Fruit fly (Drosophila melanogaster) whole organism, embryonic: ENCODE measurements around the gene MsR1.

Experiments used
- Asciz ChIP-seq: fragments of 200-800 bp; sonication (Bioruptor generic); optimal IDR thresholded peaks from 2 replicates; lab custom pipeline; 2017; ENCODE audit warnings: missing biosample characterization, mild to moderate bottlenecking, missing genetic modification characterization, missing genetic modification reagents
- CG10267 ChIP-seq: fragments of 200-800 bp; sonication (Bioruptor generic); optimal IDR thresholded peaks from 2 replicates; lab custom pipeline; 2018; ENCODE audit warnings: missing biosample characterization, mild to moderate bottlenecking, missing genetic modification characterization, moderate library complexity
- CG10366 ChIP-seq: fragments of 200-800 bp; sonication (Bioruptor generic); IDR thresholded peaks from 2 replicates; pipeline ENCODE4 v1.3.6; 2022; ENCODE audit warnings: missing biosample characterization, missing genetic modification characterization
- CG11504 ChIP-seq: fragments of 200-800 bp; sonication (Bioruptor generic); optimal IDR thresholded peaks from 3 replicates; lab custom pipeline; 2019; ENCODE audit warnings: missing biosample characterization, mild to moderate bottlenecking, missing genetic modification characterization, moderate library complexity
- CG1233 ChIP-seq: fragments of 200-800 bp; sonication (Bioruptor generic); optimal IDR thresholded peaks from 4 replicates; lab custom pipeline; 2018; ENCODE audit warnings: missing biosample characterization, mild to moderate bottlenecking, missing genetic modification characterization
- CG12391 ChIP-seq: fragments of 200-800 bp; sonication (Bioruptor generic); optimal IDR thresholded peaks from 3 replicates; lab custom pipeline; 2018; ENCODE audit warnings: missing biosample characterization, mild to moderate bottlenecking, missing genetic modification characterization, moderate library complexity
- CG1602 ChIP-seq: fragments of 200-800 bp; sonication (Bioruptor generic); optimal IDR thresholded peaks from 3 replicates; lab custom pipeline; 2016; ENCODE audit warnings: missing biosample characterization, missing genetic modification characterization
- CG16815 ChIP-seq: fragments of 200-800 bp; sonication (Bioruptor generic); optimal IDR thresholded peaks from 3 replicates; lab custom pipeline; 2017; ENCODE audit warnings: missing biosample characterization, mild to moderate bottlenecking, missing genetic modification characterization
- CG18599 ChIP-seq: fragments of 200-800 bp; sonication (Bioruptor generic); optimal IDR thresholded peaks from 3 replicates; lab custom pipeline; 2017; ENCODE audit warnings: missing biosample characterization, missing genetic modification characterization, mild to moderate bottlenecking, moderate library complexity, missing genetic modification reagents
- CG2129 ChIP-seq: fragments of 200-800 bp; sonication (Bioruptor generic); IDR thresholded peaks from 2 replicates; pipeline ENCODE4 v1.3.6; 2022; ENCODE audit warnings: missing biosample characterization, missing genetic modification characterization; ENCODE audit not compliant: partially characterized antibody
- CG2678 ChIP-seq: fragments of 200-800 bp; sonication (Bioruptor generic); optimal IDR thresholded peaks from 3 replicates; lab custom pipeline; 2019; ENCODE audit warnings: missing biosample characterization, mild to moderate bottlenecking, missing genetic modification characterization, moderate library complexity
- CG32767 ChIP-seq: fragments of 200-800 bp; sonication (Bioruptor generic); IDR thresholded peaks from 2 replicates; pipeline ENCODE4 v1.3.6; 2022; ENCODE audit warnings: missing biosample characterization, missing genetic modification characterization
- CG42726 ChIP-seq: fragments of 200-800 bp; sonication (Bioruptor generic); IDR thresholded peaks from 2 replicates; pipeline ENCODE4 v1.3.6; 2022; ENCODE audit warnings: missing biosample characterization, missing genetic modification characterization; ENCODE audit not compliant: partially characterized antibody
- CG5180 ChIP-seq: fragments of 200-800 bp; sonication (Bioruptor generic); optimal IDR thresholded peaks from 3 replicates; lab custom pipeline; 2017; ENCODE audit warnings: missing biosample characterization, missing genetic modification characterization, mild to moderate bottlenecking, moderate library complexity, missing genetic modification reagents
- CG7987 ChIP-seq: fragments of 200-800 bp; sonication (Bioruptor generic); optimal IDR thresholded peaks from 2 replicates; lab custom pipeline; 2018; ENCODE audit warnings: missing biosample characterization, mild to moderate bottlenecking, missing genetic modification characterization, moderate library complexity
- CG8478 ChIP-seq: fragments of >200 bp; optimal IDR thresholded peaks from 2 replicates; lab custom pipeline; 2018
- Drgx ChIP-seq: fragments of 200-800 bp; sonication (Bioruptor generic); IDR thresholded peaks from 2 replicates; pipeline ENCODE4 v1.3.6; 2022; ENCODE audit warnings: missing biosample characterization, missing genetic modification characterization
- Ets65A ChIP-seq: fragments of 200-800 bp; sonication (Bioruptor generic); peaks from one replicate; lab custom pipeline; 2016; ENCODE audit warnings: missing biosample characterization, missing genetic modification characterization
- Med ChIP-seq: fragments of 200-800 bp; sonication (Bioruptor generic); peaks from one replicate; lab custom pipeline; 2016; ENCODE audit warnings: missing biosample characterization, missing genetic modification characterization, mild to moderate bottlenecking, inconsistent platforms, moderate library complexity
- NC2α ChIP-seq: fragments of 200-800 bp; sonication (Bioruptor generic); optimal IDR thresholded peaks from 2 replicates; lab custom pipeline; 2016; ENCODE audit warnings: missing biosample characterization, missing genetic modification characterization
- NFAT ChIP-seq: fragments of 200-800 bp; sonication (Bioruptor generic); IDR thresholded peaks from 2 replicates; pipeline ENCODE4 v1.3.6; 2022; ENCODE audit warnings: missing biosample characterization, missing genetic modification characterization
- Pdp1 ChIP-seq, 2 experiments: fragments of 200-800 bp; sonication (Bioruptor generic); optimal IDR thresholded peaks; 3 replicates each; lab custom pipeline; 2016; ENCODE audit warnings: missing biosample characterization in 2 of 2, missing genetic modification characterization in 2 of 2, mild to moderate bottlenecking in 1 of 2, moderate library complexity in 1 of 2
- Xrp1 ChIP-seq: fragments of 200-800 bp; sonication (Bioruptor generic); IDR thresholded peaks from 2 replicates; pipeline ENCODE4 v1.3.6; 2022; ENCODE audit warnings: missing biosample characterization, missing genetic modification characterization
- bsh ChIP-seq, 2 experiments: fragments of 200-800 bp; sonication (Bioruptor generic); optimal IDR thresholded peaks; 2 replicates each; lab custom pipeline; 2017 to 2018; ENCODE audit warnings: mild to moderate bottlenecking in 2 of 2, missing biosample characterization in 2 of 2, missing genetic modification characterization in 2 of 2, moderate library complexity in 1 of 2
- cad ChIP-seq: fragments of >200 bp; optimal IDR thresholded peaks from 2 replicates; lab custom pipeline; 2017; ENCODE audit warnings: missing biosample characterization, missing genetic modification characterization
- cato ChIP-seq: fragments of 200-800 bp; sonication (Bioruptor generic); optimal IDR thresholded peaks from 2 replicates; lab custom pipeline; 2016; ENCODE audit warnings: missing biosample characterization, missing genetic modification characterization, borderline replicate concordance
- chm ChIP-seq: fragments of 200-800 bp; sonication (Bioruptor generic); IDR thresholded peaks from 2 replicates; pipeline ENCODE4 v1.3.6; 2022; ENCODE audit warnings: missing biosample characterization, missing genetic modification characterization
- dysf ChIP-seq: fragments of 200-800 bp; sonication (Bioruptor generic); IDR thresholded peaks from 3 replicates; pipeline ENCODE4 v1.3.6; 2022; ENCODE audit warnings: missing biosample characterization, missing genetic modification characterization
- gce ChIP-seq: fragments of 200-800 bp; sonication (Bioruptor generic); IDR thresholded peaks from 3 replicates; pipeline ENCODE4 v1.3.6; 2022; ENCODE audit warnings: missing biosample characterization, missing genetic modification characterization
- gem ChIP-seq: fragments of 200-800 bp; sonication (Bioruptor generic); optimal IDR thresholded peaks from 2 replicates; lab custom pipeline; 2019; ENCODE audit warnings: missing biosample characterization, mild to moderate bottlenecking, missing genetic modification characterization, moderate library complexity
- grn ChIP-seq: fragments of 200-800 bp; sonication (Bioruptor generic); optimal IDR thresholded peaks from 3 replicates; lab custom pipeline; 2017; ENCODE audit warnings: missing biosample characterization, missing genetic modification characterization
- hbn ChIP-seq: fragments of 200-800 bp; sonication (Bioruptor generic); IDR thresholded peaks from 2 replicates; pipeline ENCODE4 v1.3.6; 2022; ENCODE audit warnings: missing biosample characterization, missing genetic modification characterization; ENCODE audit not compliant: partially characterized antibody
- ken ChIP-seq: fragments of 200-800 bp; sonication (Bioruptor generic); IDR thresholded peaks from 3 replicates; pipeline ENCODE4 v1.3.6; 2022; ENCODE audit warnings: missing biosample characterization, missing genetic modification characterization
- nau ChIP-seq: fragments of 200-800 bp; sonication (Bioruptor generic); optimal IDR thresholded peaks from 3 replicates; lab custom pipeline; 2017; ENCODE audit warnings: missing biosample characterization, mild to moderate bottlenecking, missing genetic modification characterization, missing genetic modification reagents
- nom ChIP-seq: fragments of 200-800 bp; sonication (Bioruptor generic); optimal IDR thresholded peaks from 2 replicates; lab custom pipeline; 2017; ENCODE audit warnings: missing biosample characterization, missing genetic modification characterization, mild to moderate bottlenecking, moderate library complexity, missing genetic modification reagents
- pb ChIP-seq: fragments of 200-800 bp; sonication (Bioruptor generic); optimal IDR thresholded peaks from 3 replicates; lab custom pipeline; 2016; ENCODE audit warnings: missing biosample characterization, missing genetic modification characterization
- phol ChIP-seq: fragments of 200-800 bp; sonication (Bioruptor generic); optimal IDR thresholded peaks from 3 replicates; lab custom pipeline; 2018; ENCODE audit warnings: missing biosample characterization, mild to moderate bottlenecking, missing genetic modification characterization, moderate library complexity
- tio ChIP-seq: fragments of 200-800 bp; sonication (Bioruptor generic); optimal IDR thresholded peaks from 2 replicates; lab custom pipeline; 2017; ENCODE audit warnings: missing biosample characterization, missing genetic modification characterization, inconsistent platforms
- zen ChIP-seq: fragments of 200-800 bp; sonication (Bioruptor generic); optimal IDR thresholded peaks from 3 replicates; lab custom pipeline; 2018; ENCODE audit warnings: missing biosample characterization, mild to moderate bottlenecking, missing genetic modification characterization, moderate library complexity

Gene MsR1

dm6 chr3L:2378549-2378948 lies 56.1 kb downstream of the MsR1 start (continued):
- TF ChIP-seq CG1602 (GFP tag; lab: Kevin White, UChicago) (no peak), ken (no peak), CG42726 (GFP tag; lab: Robert Waterston, UW) (no peak), zen (tag; lab: Kevin White, UChicago) (no peak)

DNA sequence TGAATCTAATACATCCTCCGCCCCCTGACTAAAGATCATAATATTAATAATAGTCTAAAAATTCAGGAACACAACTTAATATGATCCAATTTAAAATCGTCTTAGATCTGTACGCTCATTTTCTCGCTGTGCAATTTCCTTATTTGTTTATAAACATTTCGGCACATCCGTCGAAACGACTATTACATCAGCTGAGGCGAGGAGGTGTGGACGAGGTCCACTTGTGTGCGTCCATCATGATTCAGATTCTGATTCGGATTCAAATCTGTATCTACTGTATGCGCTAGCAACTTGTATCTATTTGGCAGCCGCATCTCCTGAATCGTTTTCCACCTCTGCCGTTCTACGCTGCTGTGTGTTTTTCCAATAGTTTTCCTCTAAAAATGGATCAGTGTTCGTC lies 57.0 kb downstream of the MsR1 start:
- TF ChIP-seq phol (tag; lab: Kevin White, UChicago) (peak; percentile 5), CG8478 (lab: Kevin White, UChicago) (no peak), chm (GFP tag; lab: Robert Waterston, UW) (0 out of 2 replicates have a peak, but pooled peaks have one; percentile 17), gce (GFP tag; lab: Robert Waterston, UW) (no peak), CG11504 (tag; lab: Kevin White, UChicago) (peak; percentile 86), cato (GFP tag; lab: Kevin White, UChicago) (no peak), CG10366 (no peak), CG1233 (GFP tag; lab: Kevin White, UChicago) (no peak), Pdp1 (GFP tag; optimal IDR thresholded peaks at IDR 0.05; lab: Kevin White, UChicago) (peak in 1 of 2 experiments; percentile 75), Xrp1 (GFP tag; lab: Robert Waterston, UW) (no peak), nau (GFP tag; lab: Kevin White, UChicago) (peak; percentile 6), dysf (GFP tag; lab: Robert Waterston, UW) (peak; percentile 33; the same call in 1 of the 3 replicates), CG32767 (peak; percentile 49; the same call in 1 of the 2 replicates), CG12391 (tag; lab: Kevin White, UChicago) (no peak), tio (GFP tag; lab: Kevin White, UChicago) (no peak), CG2678 (tag; lab: Kevin White, UChicago) (peak; percentile 5), pb (GFP tag; lab: Kevin White, UChicago) (no peak), gem (tag; lab: Kevin White, UChicago) (peak; percentile 9), CG2129 (GFP tag; lab: Robert Waterston, UW) (no peak), Ets65A (GFP tag; lab: Kevin White, UChicago) (peak; percentile 62), NFAT (0 out of 2 replicates have a peak, but pooled peaks have one; percentile 4), Asciz (no peak), Med (GFP tag; lab: Kevin White, UChicago) (peak; percentile 62), CG18599 (GFP tag; lab: Kevin White, UChicago) (peak; percentile 3), hbn (GFP tag; lab: Robert Waterston, UW) (no peak)

DNA sequence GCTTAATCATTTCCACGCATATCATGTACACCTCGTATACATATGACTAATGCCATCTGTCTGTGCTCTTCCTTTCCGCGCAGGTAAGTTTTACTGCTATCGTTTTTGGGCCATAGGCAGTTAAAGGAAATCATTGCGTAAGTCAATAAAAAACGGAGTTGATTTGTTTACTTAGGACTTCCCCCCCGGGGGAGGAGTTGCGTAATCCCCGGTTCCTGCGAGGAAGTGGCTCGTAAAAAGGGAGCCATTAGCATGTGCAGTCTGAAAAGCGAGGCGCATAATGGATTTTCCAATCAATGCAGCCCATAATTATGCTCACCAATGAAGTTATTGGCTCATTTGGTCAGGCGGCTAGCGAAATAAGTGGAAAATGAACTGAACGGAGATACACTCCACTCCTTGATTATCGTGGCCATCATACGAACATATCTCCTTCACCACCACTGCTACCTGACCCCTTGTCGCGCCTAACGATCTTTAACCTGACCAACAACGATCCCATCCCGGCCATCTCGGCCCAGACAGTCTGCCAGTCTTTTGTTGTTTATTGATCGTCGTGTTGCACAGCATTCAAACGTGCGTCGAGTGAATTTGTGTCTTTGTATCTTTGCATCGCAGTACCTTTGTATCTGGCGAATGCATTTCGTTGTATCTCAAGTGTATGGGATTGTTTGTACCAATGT lies 63.0 kb downstream of the MsR1 start:
- TF ChIP-seq Pdp1 (GFP tag; optimal IDR thresholded peaks at IDR 0.05; lab: Kevin White, UChicago) (peak in 1 of 2 experiments; percentile 50), CG7987 (GFP tag; lab: Kevin White, UChicago) (no peak), grn (peak; percentile 52), zen (tag; lab: Kevin White, UChicago) (peak; percentile 93), CG16815 (GFP tag; lab: Kevin White, UChicago) (no peak), Med (GFP tag; lab: Kevin White, UChicago) (peak; percentile 29), CG5180 (GFP tag; lab: Kevin White, UChicago) (peak; percentile 42), cad (peak; percentile 52)

dm6 chr3L:2386433-2386832 lies 63.9 kb downstream of the MsR1 start:
- TF ChIP-seq bsh (GFP tag; optimal IDR thresholded peaks at IDR 0.05; lab: Kevin White, UChicago): peak in 1 of 2 experiments; percentile 27
- TF ChIP-seq nom (GFP tag; lab: Kevin White, UChicago): peak; percentile 58
- TF ChIP-seq Drgx: peak; percentile 55
- TF ChIP-seq CG10267 (tag; lab: Kevin White, UChicago): no peak
- TF ChIP-seq NC2α: no peak
